Worm (Caenorhabditis elegans) whole organism, L3 larva: ENCODE measurements around the gene C17H12.11.

Experiments
- R02D3.7 ChIP-seq: fragments of 150-350 bp; optimal IDR thresholded peaks from 2 replicates; lab custom pipeline; 2014; ENCODE audit warnings: missing biosample characterization, missing genetic modification characterization
- ZK546.5 ChIP-seq: sonication (generic microtip); optimal IDR thresholded peaks from 2 replicates; lab custom pipeline; 2017; ENCODE audit warnings: missing biosample characterization, missing genetic modification characterization
- aly-2 ChIP-seq: fragments of 150-350 bp; optimal IDR thresholded peaks from 2 replicates; lab custom pipeline; 2014; ENCODE audit warnings: missing biosample characterization, missing genetic modification characterization
- ama-1 ChIP-seq: fragments of 150-350 bp; optimal IDR thresholded peaks from 2 replicates; lab custom pipeline; 2018
- ceh-16 ChIP-seq: sonication (generic microtip); optimal IDR thresholded peaks from 2 replicates; lab custom pipeline; 2017; ENCODE audit warnings: missing biosample characterization, missing genetic modification characterization
- ceh-28 ChIP-seq: fragments of 150-350 bp; optimal IDR thresholded peaks from 2 replicates; lab custom pipeline; 2014; ENCODE audit warnings: missing biosample characterization, missing genetic modification reagents, missing genetic modification characterization
- ceh-82 ChIP-seq: fragments of 150-350 bp; optimal IDR thresholded peaks from 2 replicates; lab custom pipeline; 2014; ENCODE audit warnings: missing biosample characterization, missing genetic modification characterization
- ceh-9 ChIP-seq: sonication (generic microtip); optimal IDR thresholded peaks from 2 replicates; lab custom pipeline; 2018; ENCODE audit warnings: missing biosample characterization, missing genetic modification characterization
- daf-12 ChIP-seq: fragments of 150-350 bp; optimal IDR thresholded peaks from 2 replicates; lab custom pipeline; 2014; ENCODE audit warnings: missing biosample characterization, missing genetic modification reagents, missing genetic modification characterization
- egl-27 ChIP-seq: sonication (generic microtip); optimal IDR thresholded peaks from 4 replicates; lab custom pipeline; 2017; ENCODE audit warnings: missing biosample characterization, missing genetic modification reagents, missing genetic modification characterization
- egl-5 ChIP-seq: fragments of 150-350 bp; optimal IDR thresholded peaks from 2 replicates; lab custom pipeline; 2017; ENCODE audit warnings: missing biosample characterization, missing genetic modification reagents, missing genetic modification characterization, inconsistent platforms
- elt-1 ChIP-seq: fragments of 150-350 bp; optimal IDR thresholded peaks from 2 replicates; lab custom pipeline; 2014; ENCODE audit warnings: missing biosample characterization, missing genetic modification characterization
- elt-2 ChIP-seq: sonication (generic microtip); optimal IDR thresholded peaks from 2 replicates; lab custom pipeline; 2016; ENCODE audit warnings: missing genetic modification reagents, mild to moderate bottlenecking, missing genetic modification characterization, missing compliant biosample characterization
- elt-3 ChIP-seq, 3 experiments: fragments of 150-350 bp in 1 of 3; sonication (generic microtip) in 2 of 3; optimal IDR thresholded peaks; 2 replicates in 2 of 3; 4 replicates in 1 of 3; lab custom pipeline; 2014 to 2017; ENCODE audit warnings: missing biosample characterization in 3 of 3, missing genetic modification characterization in 3 of 3
- eor-1 ChIP-seq, 2 experiments: fragments of 150-350 bp; optimal IDR thresholded peaks; 2 replicates each; lab custom pipeline; 2014 to 2018; ENCODE audit warnings: missing biosample characterization in 2 of 2, missing genetic modification characterization in 2 of 2
- fkh-10 ChIP-seq: sonication (generic microtip); optimal IDR thresholded peaks from 2 replicates; lab custom pipeline; 2017; ENCODE audit warnings: missing biosample characterization, missing genetic modification reagents, missing genetic modification characterization
- fkh-2 ChIP-seq: fragments of 150-350 bp; optimal IDR thresholded peaks from 2 replicates; lab custom pipeline; 2014; ENCODE audit warnings: missing biosample characterization, missing genetic modification reagents, missing genetic modification characterization
- fos-1 ChIP-seq: fragments of 150-350 bp; optimal IDR thresholded peaks from 2 replicates; lab custom pipeline; 2014; ENCODE audit warnings: missing biosample characterization, missing genetic modification characterization
- hmg-11 ChIP-seq: sonication (generic microtip); optimal IDR thresholded peaks from 2 replicates; lab custom pipeline; 2016; ENCODE audit warnings: missing genetic modification characterization, missing compliant biosample characterization
- jun-1 ChIP-seq: fragments of 150-350 bp; optimal IDR thresholded peaks from 2 replicates; lab custom pipeline; 2014; ENCODE audit warnings: missing biosample characterization, missing genetic modification reagents, missing genetic modification characterization
- lin-15B ChIP-seq: fragments of 150-350 bp; optimal IDR thresholded peaks from 2 replicates; lab custom pipeline; 2014; ENCODE audit warnings: missing biosample characterization, missing genetic modification characterization
- lin-39 ChIP-seq: fragments of 150-350 bp; optimal IDR thresholded peaks from 2 replicates; lab custom pipeline; 2018; ENCODE audit warnings: missing biosample characterization, missing genetic modification reagents, missing genetic modification characterization
- lsy-12 ChIP-seq: sonication (generic microtip); optimal IDR thresholded peaks from 2 replicates; lab custom pipeline; 2016; ENCODE audit warnings: mild to moderate bottlenecking, missing genetic modification characterization, missing compliant biosample characterization
- mdl-1 ChIP-seq: fragments of 150-350 bp; optimal IDR thresholded peaks from 2 replicates; lab custom pipeline; 2014; ENCODE audit warnings: missing biosample characterization, missing genetic modification characterization
- mml-1 ChIP-seq: fragments of 150-350 bp; sonication (generic microtip); optimal IDR thresholded peaks from 3 replicates; lab custom pipeline; 2014; ENCODE audit warnings: missing biosample characterization, missing genetic modification characterization
- nfya-1 ChIP-seq: sonication (generic microtip); optimal IDR thresholded peaks from 2 replicates; lab custom pipeline; 2017; ENCODE audit warnings: missing genetic modification characterization, mild to moderate bottlenecking, missing compliant biosample characterization, antibody characterized with exemption, moderate library complexity; ENCODE audit not compliant: insufficient read depth
- nhr-11 ChIP-seq: fragments of 150-350 bp; optimal IDR thresholded peaks from 2 replicates; lab custom pipeline; 2014; ENCODE audit warnings: missing biosample characterization, missing genetic modification characterization
- nhr-12 ChIP-seq: fragments of 150-350 bp; optimal IDR thresholded peaks from 2 replicates; lab custom pipeline; 2014; ENCODE audit warnings: missing biosample characterization, missing genetic modification characterization
- nhr-23 ChIP-seq: fragments of 150-350 bp; optimal IDR thresholded peaks from 2 replicates; lab custom pipeline; 2014; ENCODE audit warnings: missing biosample characterization, missing genetic modification reagents, missing genetic modification characterization
- nhr-237 ChIP-seq: fragments of 150-350 bp; optimal IDR thresholded peaks from 2 replicates; lab custom pipeline; 2014; ENCODE audit warnings: missing biosample characterization, missing genetic modification characterization
- nhr-25 ChIP-seq: sonication (generic microtip); optimal IDR thresholded peaks from 2 replicates; lab custom pipeline; 2017; ENCODE audit warnings: missing biosample characterization, missing genetic modification characterization
- nhr-28 ChIP-seq: fragments of 150-350 bp; optimal IDR thresholded peaks from 2 replicates; lab custom pipeline; 2014; ENCODE audit warnings: missing biosample characterization, missing genetic modification characterization
- nhr-43 ChIP-seq: sonication (generic microtip); optimal IDR thresholded peaks from 2 replicates; lab custom pipeline; 2016; ENCODE audit warnings: mild to moderate bottlenecking, missing genetic modification characterization, missing compliant biosample characterization; ENCODE audit not compliant: poor library complexity, severe bottlenecking
- nhr-67 ChIP-seq: fragments of 150-350 bp; optimal IDR thresholded peaks from 2 replicates; lab custom pipeline; 2014; ENCODE audit warnings: missing biosample characterization, missing genetic modification characterization
- nhr-76 ChIP-seq: fragments of 150-350 bp; sonication (generic microtip); optimal IDR thresholded peaks from 5 replicates; lab custom pipeline; 2014; ENCODE audit warnings: missing biosample characterization, missing genetic modification characterization
- nhr-77 ChIP-seq: fragments of 150-350 bp; optimal IDR thresholded peaks from 2 replicates; lab custom pipeline; 2014; ENCODE audit warnings: missing biosample characterization, missing genetic modification characterization
- pha-4 ChIP-seq: fragments of 150-350 bp; optimal IDR thresholded peaks from 2 replicates; lab custom pipeline; 2014; ENCODE audit warnings: missing biosample characterization, missing genetic modification reagents, missing genetic modification characterization
- pqm-1 ChIP-seq: fragments of 150-350 bp; optimal IDR thresholded peaks from 2 replicates; lab custom pipeline; 2017; ENCODE audit warnings: missing biosample characterization, missing genetic modification characterization, inconsistent platforms
- sea-2 ChIP-seq: fragments of 150-350 bp; sonication (generic microtip); optimal IDR thresholded peaks from 4 replicates; lab custom pipeline; 2014; ENCODE audit warnings: missing biosample characterization, missing genetic modification reagents, missing genetic modification characterization
- skn-1 ChIP-seq: fragments of 150-350 bp; optimal IDR thresholded peaks from 2 replicates; lab custom pipeline; 2014; ENCODE audit warnings: missing biosample characterization, missing genetic modification characterization
- snpc-4 ChIP-seq: fragments of 150-350 bp; optimal IDR thresholded peaks from 2 replicates; lab custom pipeline; 2014; ENCODE audit warnings: missing biosample characterization, missing genetic modification characterization
- tbx-2 ChIP-seq: sonication (generic microtip); optimal IDR thresholded peaks from 2 replicates; lab custom pipeline; 2016; ENCODE audit warnings: mild to moderate bottlenecking, missing genetic modification characterization, missing compliant biosample characterization
- unc-62 ChIP-seq: fragments of 150-350 bp; sonication (generic microtip); optimal IDR thresholded peaks from 4 replicates; lab custom pipeline; 2014; ENCODE audit warnings: missing biosample characterization, missing genetic modification reagents, missing genetic modification characterization
- zag-1 ChIP-seq: fragments of 150-350 bp; optimal IDR thresholded peaks from 2 replicates; lab custom pipeline; 2014; ENCODE audit warnings: missing biosample characterization, missing genetic modification characterization
- ztf-11 ChIP-seq: fragments of 150-350 bp; optimal IDR thresholded peaks from 2 replicates; lab custom pipeline; 2014; ENCODE audit warnings: missing biosample characterization, missing genetic modification characterization
- ztf-4 ChIP-seq: fragments of 150-350 bp; optimal IDR thresholded peaks from 2 replicates; lab custom pipeline; 2014; ENCODE audit warnings: missing biosample characterization, missing genetic modification characterization

C17H12.11 gene

DNA sequence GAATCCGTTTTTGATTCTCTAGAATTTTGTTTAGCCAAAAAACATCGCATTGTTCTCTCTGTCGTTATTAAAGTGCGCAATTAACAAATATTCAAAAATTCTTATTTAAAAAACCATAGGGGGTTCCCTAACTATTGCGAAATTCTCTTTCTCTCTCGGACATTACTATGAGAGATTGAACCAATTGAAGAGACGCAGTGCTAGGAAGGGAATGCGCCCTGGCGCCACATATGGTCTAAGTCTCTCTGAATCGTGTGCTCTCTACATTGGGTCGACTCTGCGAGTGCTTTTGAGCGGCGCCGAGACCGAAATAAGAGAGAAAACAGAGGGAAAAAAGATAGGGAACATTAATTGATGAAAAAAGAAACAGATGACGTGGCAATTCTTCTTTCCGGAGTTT, 16.3 kb upstream of the C17H12.11 start (continued):
- TF ChIP-seq hmg-11 (tag; lab: Kevin White, UChicago) (peak; percentile 89), egl-5 (tag; lab: Kevin White, UChicago) (peak; percentile 57), lin-39 (tag; lab: Kevin White, UChicago) (peak; percentile 63), ceh-16 (tag; lab: Kevin White, UChicago) (no peak), R02D3.7 (tag; lab: Kevin White, UChicago) (no peak), ceh-9 (no peak), lsy-12 (tag; lab: Kevin White, UChicago) (peak; percentile 59), nhr-43 (peak; percentile 14), pha-4 (tag; lab: Kevin White, UChicago) (peak; percentile 79), fos-1 (tag; lab: Kevin White, UChicago) (no peak), ceh-28 (tag; lab: Kevin White, UChicago) (peak; percentile 45), nhr-77 (tag; lab: Kevin White, UChicago) (no peak), skn-1 (tag; lab: Kevin White, UChicago) (peak; percentile 14), elt-3 (tag; optimal IDR thresholded peaks at IDR 0.05; lab: Kevin White, UChicago) (no peak), elt-2 (tag; lab: Kevin White, UChicago) (peak; percentile 60), mdl-1 (tag; lab: Kevin White, UChicago) (no peak), snpc-4 (tag; lab: Kevin White, UChicago) (peak; percentile 54), ZK546.5 (no peak), nhr-67 (tag; lab: Kevin White, UChicago) (no peak), nhr-25 (tag; lab: Kevin White, UChicago) (peak; percentile 32), unc-62 (no peak)

DNA sequence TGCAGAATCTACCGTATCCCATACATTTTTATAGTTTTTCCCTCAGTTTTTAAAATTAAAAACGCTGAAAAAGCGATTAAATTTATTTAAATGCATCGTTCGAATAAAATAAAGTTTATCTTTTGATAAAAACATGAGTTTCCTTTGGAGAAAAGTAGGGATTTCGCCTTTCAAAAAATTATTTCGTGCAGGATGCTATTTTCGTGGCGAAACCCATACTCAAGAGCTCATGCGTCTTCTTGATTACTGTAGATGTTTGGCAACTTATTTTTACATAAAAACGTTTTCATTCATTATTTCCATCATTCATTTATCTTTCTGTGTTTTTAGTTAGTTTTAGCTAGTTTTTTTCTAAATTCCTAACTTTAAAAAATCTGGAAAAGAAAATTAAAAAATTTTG, 12.2 kb upstream of the C17H12.11 start:
- TF ChIP-seq nhr-25 (tag; lab: Kevin White, UChicago) (no peak), ceh-16 (tag; lab: Kevin White, UChicago) (no peak), nhr-67 (tag; lab: Kevin White, UChicago) (no peak), nhr-237 (no peak), fkh-2 (no peak), ceh-9 (no peak), ztf-11 (tag; lab: Kevin White, UChicago) (no peak)

DNA sequence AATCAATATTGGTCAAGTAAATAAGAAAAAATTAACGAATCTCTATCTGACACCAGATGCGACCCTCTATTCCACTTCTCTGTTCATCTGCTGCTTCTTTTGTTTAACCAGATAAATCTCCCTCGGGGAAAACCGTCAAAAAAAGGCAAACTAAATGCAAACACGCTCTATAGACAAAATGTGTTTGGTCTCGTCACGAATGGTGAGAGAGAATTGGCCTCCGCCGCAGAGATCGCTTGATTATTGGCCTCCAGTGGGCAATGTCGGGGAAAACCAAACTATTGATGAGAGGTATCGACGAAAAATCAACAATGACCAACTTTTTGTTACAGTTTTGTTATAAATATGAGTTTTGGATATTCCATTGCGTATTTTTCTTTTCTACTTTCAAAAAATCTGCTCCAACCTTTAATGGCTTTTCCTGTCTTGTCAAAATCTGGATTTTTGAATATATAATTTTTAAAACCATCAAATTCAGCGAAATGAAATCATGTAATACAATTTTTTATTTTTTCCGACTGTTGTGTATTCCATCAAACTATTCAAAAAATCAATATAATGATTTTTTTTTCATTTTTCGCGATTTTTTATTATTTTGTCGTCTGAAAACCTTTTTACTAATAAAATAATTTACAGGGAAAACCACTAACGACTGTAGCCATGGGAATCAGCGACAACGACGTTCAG, 11.6 kb upstream of the C17H12.11 start, which contains the start of the genes C17H12.2 and vha-8:
Gene C17H12.2 (minus strand): TSS at position 51 of the 687 bp plus-strand sequence.
Gene vha-8 (plus strand): TSS at position 637 of the 687 bp plus-strand sequence.
- TF ChIP-seq tbx-2 (tag; lab: Kevin White, UChicago) (peak; percentile 70), R02D3.7 (tag; lab: Kevin White, UChicago) (peak; percentile 70), nhr-12 (tag; lab: Kevin White, UChicago) (no peak), ceh-82 (tag; lab: Kevin White, UChicago) (peak; percentile 31), elt-1 (tag; lab: Kevin White, UChicago) (peak; percentile 66), pha-4 (tag; lab: Kevin White, UChicago) (peak; percentile 99), egl-5 (tag; lab: Kevin White, UChicago) (peak; percentile 98), egl-27 (tag; lab: Kevin White, UChicago) (peak; percentile 60), eor-1 (tag; optimal IDR thresholded peaks at IDR 0.05; lab: Kevin White, UChicago) (no peak), jun-1 (peak; percentile 75), nhr-28 (tag; lab: Kevin White, UChicago) (no peak), ceh-9 (no peak), ama-1 (lab: Kevin White, UChicago) (peak; percentile 36), fos-1 (tag; lab: Kevin White, UChicago) (peak; percentile 5), nhr-43 (peak; percentile 66), mdl-1 (tag; lab: Kevin White, UChicago) (no peak), mml-1 (no peak), lin-39 (tag; lab: Kevin White, UChicago) (peak; percentile 98), nhr-77 (tag; lab: Kevin White, UChicago) (peak; percentile 90), nhr-11 (peak; percentile 58), nfya-1 (tag; lab: Kevin White, UChicago) (peak; percentile 97), ztf-11 (tag; lab: Kevin White, UChicago) (no peak), snpc-4 (tag; lab: Kevin White, UChicago) (peak; percentile 92), nhr-237 (no peak), nhr-76 (peak; percentile 58), lsy-12 (tag; lab: Kevin White, UChicago) (peak; percentile 83), lin-15B (peak; percentile 100), nhr-25 (tag; lab: Kevin White, UChicago) (peak; percentile 98), ceh-28 (tag; lab: Kevin White, UChicago) (peak; percentile 88), nhr-23 (peak; percentile 97), pqm-1 (tag; lab: Kevin White, UChicago) (peak; percentile 77), fkh-10 (peak; percentile 40), skn-1 (tag; lab: Kevin White, UChicago) (peak; percentile 82), sea-2 (GFP tag; lab: Kevin White, UChicago) (peak; percentile 41), hmg-11 (tag; lab: Kevin White, UChicago) (peak; percentile 89), ceh-16 (tag; lab: Kevin White, UChicago) (peak; percentile 40), ztf-4 (no peak), daf-12 (tag; lab: Kevin White, UChicago) (no peak), zag-1 (tag; lab: Kevin White, UChicago) (no peak), aly-2 (tag; lab: Kevin White, UChicago) (no peak)
